Fruit fly (Drosophila melanogaster): Measurements from ENCODE around the gene CycD.

The CycD gene

DNA sequence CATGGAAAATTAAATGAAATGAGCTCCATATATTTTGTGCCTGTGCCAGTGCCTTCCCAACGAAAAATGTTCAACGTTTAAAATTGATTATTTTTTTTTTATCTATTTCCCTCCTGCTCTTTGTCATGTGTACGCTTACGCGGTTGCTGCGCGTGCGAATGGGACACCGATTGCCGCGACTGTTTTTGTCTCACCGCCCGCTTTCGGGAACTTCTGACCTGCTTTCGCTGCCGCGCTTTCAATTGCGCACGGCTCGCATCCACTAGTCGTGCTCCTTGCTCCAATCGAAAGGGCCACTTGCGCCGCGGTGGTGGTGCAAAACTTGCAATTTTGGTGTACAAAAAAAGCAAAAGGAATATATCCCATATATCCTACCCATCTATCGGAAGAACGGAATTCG is 49.0 kb downstream of the CycD start (continued):
- TF ChIP-seq CG4854 (GFP tag; optimal IDR thresholded peaks at IDR 0.05), result no peak
- TF ChIP-seq Ets97D (GFP tag; optimal IDR thresholded peaks at IDR 0.05), result no peak
- TF ChIP-seq zf30C (GFP tag; optimal IDR thresholded peaks at IDR 0.05), result no peak
- TF ChIP-seq Dad (GFP tag; optimal IDR thresholded peaks at IDR 0.05), result peak; percentile 16
- TF ChIP-seq Fer2 (tag; optimal IDR thresholded peaks at IDR 0.05), result no peak
- no peak for TF ChIP-seq CG5180 (GFP tag; optimal IDR thresholded peaks at IDR 0.05)
- TF ChIP-seq CG7963 (GFP tag; IDR thresholded peaks at IDR 0.05; ENCODE audit: partially characterized antibody), result no peak
- TF ChIP-seq Scr (GFP tag; IDR thresholded peaks at IDR 0.05; ENCODE audit: partially characterized antibody), result no peak
- TF ChIP-seq sisA (GFP tag; IDR thresholded peaks at IDR 0.05), result no peak
- TF ChIP-seq CG10274 (GFP tag; optimal IDR thresholded peaks at IDR 0.05), result no peak
- no peak for TF ChIP-seq pfk (GFP tag; optimal IDR thresholded peaks at IDR 0.05)
- TF ChIP-seq GATAe (GFP tag; conservative IDR thresholded peaks at IDR 0.05), result peak; percentile 59
- TF ChIP-seq sens (GFP tag), result peak; percentile 77
- TF ChIP-seq CG16813 (GFP tag; IDR thresholded peaks at IDR 0.05; ENCODE audit: partially characterized antibody), result 0 out of 3 replicates have a peak, but pooled peaks have one; percentile 14
- peak; percentile 31; the same call in 1 of the 2 replicates for TF ChIP-seq CG3847 (GFP tag; IDR thresholded peaks at IDR 0.05)
- no peak for TF ChIP-seq CG11560 (tag; IDR thresholded peaks at IDR 0.05)
- no peak; the same call in 2 of the 3 replicates for TF ChIP-seq dysf (GFP tag; IDR thresholded peaks at IDR 0.05)
- TF ChIP-seq fru (optimal IDR thresholded peaks at IDR 0.05), result no peak
- TF ChIP-seq CG8765 (GFP tag; IDR thresholded peaks at IDR 0.05), result 0 out of 2 replicates have a peak, but pooled peaks have one; percentile 21
- peak; percentile 7 for TF ChIP-seq CrebB (tag; optimal IDR thresholded peaks at IDR 0.05)
- TF ChIP-seq Myb (GFP tag; optimal IDR thresholded peaks at IDR 0.05), result peak; percentile 27
- TF ChIP-seq wdn (GFP tag; IDR thresholded peaks at IDR 0.05), result no peak
- TF ChIP-seq psq (GFP tag; optimal IDR thresholded peaks at IDR 0.05), result no peak
- TF ChIP-seq CG11695 (GFP tag; IDR thresholded peaks at IDR 0.05), result no peak
- TF ChIP-seq Opbp (GFP tag; IDR thresholded peaks at IDR 0.05; ENCODE audit: partially characterized antibody), result peak; percentile 44; the same call in 1 of the 3 replicates
- TF ChIP-seq HLH54F (GFP tag; optimal IDR thresholded peaks at IDR 0.05), result no peak
- TF ChIP-seq gro (GFP tag; optimal IDR thresholded peaks at IDR 0.05), result peak; percentile 3
- no peak for TF ChIP-seq CG14667 (GFP tag; IDR thresholded peaks at IDR 0.05)
- TF ChIP-seq corto (GFP tag; optimal IDR thresholded peaks at IDR 0.05), result no peak
- TF ChIP-seq Deaf1 (tag; optimal IDR thresholded peaks at IDR 0.05), result peak; percentile 7
- peak; percentile 19 for TF ChIP-seq pho (GFP tag; optimal IDR thresholded peaks at IDR 0.05)
- TF ChIP-seq ewg (GFP tag; optimal IDR thresholded peaks at IDR 0.05), result peak; percentile 66
- peak; percentile 33 for TF ChIP-seq CG4282 (GFP tag; optimal IDR thresholded peaks at IDR 0.05)
- TF ChIP-seq MBD-R2 (GFP tag; IDR thresholded peaks at IDR 0.05), result peak; percentile 41
- peak; percentile 91 for TF ChIP-seq CG32772 (GFP tag; IDR thresholded peaks at IDR 0.05)
- peak; percentile 3 for TF ChIP-seq grau (tag; optimal IDR thresholded peaks at IDR 0.05)
- no peak for TF ChIP-seq CG13296 (GFP tag; optimal IDR thresholded peaks at IDR 0.05)
- no peak for TF ChIP-seq NC2β (GFP tag; optimal IDR thresholded peaks at IDR 0.05)
- TF ChIP-seq CG15514 (GFP tag; optimal IDR thresholded peaks at IDR 0.05), result peak; percentile 24
- peak; percentile 54; the same call in 1 of the 2 replicates for TF ChIP-seq sob (GFP tag; IDR thresholded peaks at IDR 0.05)
- TF ChIP-seq chif (GFP tag; optimal IDR thresholded peaks at IDR 0.05), result no peak
- 0 out of 3 replicates have a peak, but pooled peaks have one; percentile 27 for TF ChIP-seq CG6791 (GFP tag; IDR thresholded peaks at IDR 0.05; ENCODE audit: partially characterized antibody)
- no peak for TF ChIP-seq ken (GFP tag; IDR thresholded peaks at IDR 0.05)
- peak; percentile 11 for TF ChIP-seq ems (GFP tag; optimal IDR thresholded peaks at IDR 0.05)
- no peak for TF ChIP-seq Gug (GFP tag; IDR thresholded peaks at IDR 0.05)
- no peak for TF ChIP-seq Hr3 (GFP tag; optimal IDR thresholded peaks at IDR 0.05)
- TF ChIP-seq ac (GFP tag; optimal IDR thresholded peaks at IDR 0.05), result no peak
- TF ChIP-seq BEAF-32 (GFP tag; optimal IDR thresholded peaks at IDR 0.05), result no peak
- no peak for TF ChIP-seq hkb (optimal IDR thresholded peaks at IDR 0.05)
- TF ChIP-seq hkb (GFP tag; IDR thresholded peaks at IDR 0.05), result no peak
- TF ChIP-seq insv (GFP tag; optimal IDR thresholded peaks at IDR 0.05), result no peak
- TF ChIP-seq CG9876 (GFP tag; optimal IDR thresholded peaks at IDR 0.05), result no peak

Measured in whole organism, embryonic.